Worm (Caenorhabditis elegans) whole organism, L4 larva: ENCODE results near the gene pud-1.2.

Experiments
- aha-1 ChIP-seq: fragments of 150-350 bp; peaks from one replicate; lab custom pipeline; 2014; ENCODE audit warnings: missing biosample characterization, missing genetic modification characterization
- dmd-8 ChIP-seq: fragments of 200-800 bp; sonication (Bioruptor generic); IDR thresholded peaks from 2 replicates; pipeline ENCODE4 v1.3.6; 2022; ENCODE audit warnings: missing genetic modification characterization, missing compliant biosample characterization
- hlh-11 ChIP-seq: fragments of 200-800 bp; sonication (Bioruptor generic); optimal IDR thresholded peaks from 2 replicates; lab custom pipeline; 2018; ENCODE audit warnings: mild to moderate bottlenecking, missing genetic modification characterization, missing compliant biosample characterization
- hlh-30 ChIP-seq: sonication (generic microtip); optimal IDR thresholded peaks from 2 replicates; lab custom pipeline; 2017; ENCODE audit warnings: antibody characterized with exemption, mild to moderate bottlenecking, missing genetic modification characterization, missing compliant biosample characterization; ENCODE audit not compliant: insufficient read depth
- jun-1 ChIP-seq: fragments of 150-350 bp; optimal IDR thresholded peaks from 2 replicates; lab custom pipeline; 2014; ENCODE audit warnings: missing biosample characterization, missing genetic modification reagents, missing genetic modification characterization
- mdl-1 ChIP-seq, 2 experiments: fragments of 150-350 bp in 1 of 2; sonication (generic microtip) in 1 of 2; optimal IDR thresholded peaks; 2 replicates each; lab custom pipeline; 2014 to 2017; ENCODE audit warnings: missing biosample characterization in 2 of 2, missing genetic modification characterization in 2 of 2
- rbr-2 ChIP-seq: sonication (generic microtip); optimal IDR thresholded peaks from 2 replicates; lab custom pipeline; 2016; ENCODE audit warnings: missing genotype, missing genetic modification characterization, missing compliant biosample characterization
- unc-39 ChIP-seq: sonication (generic microtip); optimal IDR thresholded peaks from 2 replicates; lab custom pipeline; 2017; ENCODE audit warnings: missing biosample characterization, missing genetic modification characterization

DNA sequence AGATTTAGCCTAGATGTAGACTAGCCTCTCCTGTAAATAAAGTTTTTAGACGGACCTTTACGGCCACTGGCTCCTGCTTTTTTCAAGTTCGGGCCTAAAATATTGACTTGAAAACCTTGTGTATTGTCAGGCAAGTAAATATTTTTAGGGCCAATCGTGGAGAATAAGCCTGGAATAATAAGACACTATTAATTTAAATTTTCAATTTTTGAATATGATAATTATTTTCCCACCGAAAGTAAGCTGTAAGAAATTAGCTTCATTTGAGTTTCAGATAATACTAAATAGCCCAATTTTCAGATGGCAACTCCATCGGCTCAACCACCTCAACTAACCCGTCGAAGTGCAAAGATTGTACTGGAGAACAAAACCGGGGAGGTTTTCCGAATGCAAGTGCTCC lies 4.0 kb upstream of the pud-1.2 start, which contains the start of gene pud-4:
- TF ChIP-seq hlh-30, result no peak
- no peak for TF ChIP-seq mdl-1 (tag; optimal IDR thresholded peaks at IDR 0.05; lab: Kevin White, UChicago)
- no peak for TF ChIP-seq rbr-2
- no peak for TF ChIP-seq unc-39 (tag; lab: Kevin White, UChicago)
- TF ChIP-seq jun-1 (tag; lab: Kevin White, UChicago), result no peak
- no peak for TF ChIP-seq dmd-8 (GFP tag; lab: Robert Waterston, UW)
- no peak for TF ChIP-seq hlh-11 (tag; lab: Kevin White, UChicago)
- TF ChIP-seq aha-1 (tag; lab: Kevin White, UChicago), result no peak
